Worm (Caenorhabditis elegans): ENCODE measurements around the gene ZC373.3.
A peak's percentile ranks its signal among the peaks of the same experiment; 100 is the strongest.

The ZC373.3 gene

DNA sequence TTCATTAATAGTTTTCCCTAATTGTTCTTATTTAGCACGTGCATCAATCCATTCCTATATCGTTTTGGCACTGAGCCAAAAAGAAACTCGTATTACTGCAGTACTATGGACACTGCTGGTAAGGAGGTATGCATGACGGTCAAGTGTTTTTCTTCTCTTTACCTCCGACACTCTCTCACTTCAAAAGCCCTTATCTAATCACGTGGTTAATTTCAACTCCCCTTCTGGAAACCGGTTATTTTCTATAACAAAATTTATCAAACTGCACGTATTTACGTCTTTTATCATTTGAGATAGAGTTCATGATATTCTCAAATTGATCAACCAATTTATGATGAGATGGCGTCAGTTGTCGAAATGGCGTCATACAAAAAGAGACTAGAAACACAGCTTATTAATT lies 8.7 kb upstream of the ZC373.3 start:
- TF ChIP-seq tra-4 (tag; optimal IDR thresholded peaks at IDR 0.05), result no peak
- TF ChIP-seq hmg-4 (GFP tag; optimal IDR thresholded peaks at IDR 0.05), result no peak
- no peak for TF ChIP-seq pes-1 (GFP tag; IDR thresholded peaks at IDR 0.05)
- TF ChIP-seq tbx-37 (GFP tag; conservative IDR thresholded peaks at IDR 0.05), result no peak
- TF ChIP-seq ceh-13 (GFP tag; optimal IDR thresholded peaks at IDR 0.05), result no peak
- no peak for TF ChIP-seq hnd-1 (tag; optimal IDR thresholded peaks at IDR 0.05)
- no peak for TF ChIP-seq B0310.2 (tag; optimal IDR thresholded peaks at IDR 0.05)
- TF ChIP-seq ceh-36 (tag; optimal IDR thresholded peaks at IDR 0.05), result no peak
- no peak for TF ChIP-seq F13C5.2 (tag; optimal IDR thresholded peaks at IDR 0.05)
- TF ChIP-seq ets-7 (tag; optimal IDR thresholded peaks at IDR 0.05), result no peak
- no peak for TF ChIP-seq scrt-1 (GFP tag; IDR thresholded peaks at IDR 0.05)
- no peak for TF ChIP-seq sea-1 (GFP tag; conservative IDR thresholded peaks at IDR 0.05)
- no peak for TF ChIP-seq ama-1 (optimal IDR thresholded peaks at IDR 0.05)
- no peak for TF ChIP-seq flt-1 (GFP tag; IDR thresholded peaks at IDR 0.05)
- no peak for TF ChIP-seq tbx-11 (GFP tag; IDR thresholded peaks at IDR 0.05)
- TF ChIP-seq aly-1 (tag; optimal IDR thresholded peaks at IDR 0.05), result no peak
- TF ChIP-seq hmbx-1 (tag; optimal IDR thresholded peaks at IDR 0.05), result no peak

ce11 chrX:10053742-10054409 lies 6.4 kb upstream of the ZC373.3 start, which contains the start of gene cbs-1:
Gene cbs-1, plus strand, starts transcription at chrX:10054275.
- TF ChIP-seq ama-1 (optimal IDR thresholded peaks at IDR 0.05) (no peak), aly-1 (tag; optimal IDR thresholded peaks at IDR 0.05) (no peak), tbx-11 (GFP tag; IDR thresholded peaks at IDR 0.05) (no peak)

DNA sequence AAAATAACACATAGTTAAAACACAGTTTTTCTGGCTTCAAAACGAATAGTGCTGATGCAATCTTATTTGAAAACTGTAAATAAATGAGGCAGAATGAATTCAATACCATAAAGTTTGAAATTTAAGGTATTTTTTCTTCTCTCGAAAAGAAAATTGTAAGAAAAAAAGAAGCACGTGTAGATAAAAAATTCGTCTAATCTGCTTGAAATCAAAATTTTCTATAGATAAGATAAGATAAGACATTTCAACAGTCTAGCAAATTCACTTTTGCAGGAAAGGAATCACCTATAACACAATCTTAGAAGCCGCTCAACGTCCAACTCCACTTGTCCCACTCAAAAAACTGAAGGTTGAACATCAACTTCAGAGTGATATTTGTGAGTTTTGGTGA lies 5.9 kb upstream of the ZC373.3 start:
- TF ChIP-seq B0310.2 (tag; optimal IDR thresholded peaks at IDR 0.05) (no peak), hmbx-1 (tag; optimal IDR thresholded peaks at IDR 0.05) (no peak), tbx-11 (GFP tag; IDR thresholded peaks at IDR 0.05) (no peak), flt-1 (GFP tag; IDR thresholded peaks at IDR 0.05) (no peak)

- TF ChIP-seq scrt-1 (GFP tag; IDR thresholded peaks at IDR 0.05) (no peak), aly-1 (tag; optimal IDR thresholded peaks at IDR 0.05) (no peak), tbx-37 (GFP tag; conservative IDR thresholded peaks at IDR 0.05) (no peak), tra-4 (tag; optimal IDR thresholded peaks at IDR 0.05) (no peak), flt-1 (GFP tag; IDR thresholded peaks at IDR 0.05) (no peak), ama-1 (optimal IDR thresholded peaks at IDR 0.05) (no peak), hmg-4 (GFP tag; optimal IDR thresholded peaks at IDR 0.05) (no peak), hnd-1 (tag; optimal IDR thresholded peaks at IDR 0.05) (no peak), ceh-13 (GFP tag; optimal IDR thresholded peaks at IDR 0.05) (no peak), F13C5.2 (tag; optimal IDR thresholded peaks at IDR 0.05) (no peak), sea-1 (GFP tag; conservative IDR thresholded peaks at IDR 0.05) (no peak), tbx-11 (GFP tag; IDR thresholded peaks at IDR 0.05) (no peak), hmbx-1 (tag; optimal IDR thresholded peaks at IDR 0.05) (no peak), B0310.2 (tag; optimal IDR thresholded peaks at IDR 0.05) (no peak), ceh-36 (tag; optimal IDR thresholded peaks at IDR 0.05) (no peak), ets-7 (tag; optimal IDR thresholded peaks at IDR 0.05) (no peak), pes-1 (GFP tag; IDR thresholded peaks at IDR 0.05) (no peak)
Observed at ce11 chrX:10058332-10058731, 2.0 kb upstream of the ZC373.3 start, which contains the start of gene ZC373.2. Gene ZC373.2, minus strand, starts transcription at chrX:10058432.

- TF ChIP-seq pes-1 (GFP tag; IDR thresholded peaks at IDR 0.05), result no peak
- no peak for TF ChIP-seq B0310.2 (tag; optimal IDR thresholded peaks at IDR 0.05)
- no peak for TF ChIP-seq ceh-36 (tag; optimal IDR thresholded peaks at IDR 0.05)
- TF ChIP-seq aly-1 (tag; optimal IDR thresholded peaks at IDR 0.05), result no peak
- no peak for TF ChIP-seq flt-1 (GFP tag; IDR thresholded peaks at IDR 0.05)
Observed at ce11 chrX:10068468-10068867, 8.1 kb downstream of the ZC373.3 start.

- TF ChIP-seq ama-1 (optimal IDR thresholded peaks at IDR 0.05) (no peak), pes-1 (GFP tag; IDR thresholded peaks at IDR 0.05) (no peak), scrt-1 (GFP tag; IDR thresholded peaks at IDR 0.05) (no peak), hmbx-1 (tag; optimal IDR thresholded peaks at IDR 0.05) (no peak), tbx-11 (GFP tag; IDR thresholded peaks at IDR 0.05) (no peak), ets-7 (tag; optimal IDR thresholded peaks at IDR 0.05) (no peak), aly-1 (tag; optimal IDR thresholded peaks at IDR 0.05) (no peak), flt-1 (GFP tag; IDR thresholded peaks at IDR 0.05) (no peak), hnd-1 (tag; optimal IDR thresholded peaks at IDR 0.05) (no peak), F13C5.2 (tag; optimal IDR thresholded peaks at IDR 0.05) (no peak), tbx-37 (GFP tag; conservative IDR thresholded peaks at IDR 0.05) (no peak), B0310.2 (tag; optimal IDR thresholded peaks at IDR 0.05) (no peak), sea-1 (GFP tag; conservative IDR thresholded peaks at IDR 0.05) (no peak), hmg-4 (GFP tag; optimal IDR thresholded peaks at IDR 0.05) (no peak), tra-4 (tag; optimal IDR thresholded peaks at IDR 0.05) (no peak), ceh-36 (tag; optimal IDR thresholded peaks at IDR 0.05) (no peak)
Observed at ce11 chrX:10069692-10070091, 9.4 kb downstream of the ZC373.3 start, which contains the start of gene mlck-1. Gene mlck-1, minus strand, starts transcription at chrX:10069792.

DNA sequence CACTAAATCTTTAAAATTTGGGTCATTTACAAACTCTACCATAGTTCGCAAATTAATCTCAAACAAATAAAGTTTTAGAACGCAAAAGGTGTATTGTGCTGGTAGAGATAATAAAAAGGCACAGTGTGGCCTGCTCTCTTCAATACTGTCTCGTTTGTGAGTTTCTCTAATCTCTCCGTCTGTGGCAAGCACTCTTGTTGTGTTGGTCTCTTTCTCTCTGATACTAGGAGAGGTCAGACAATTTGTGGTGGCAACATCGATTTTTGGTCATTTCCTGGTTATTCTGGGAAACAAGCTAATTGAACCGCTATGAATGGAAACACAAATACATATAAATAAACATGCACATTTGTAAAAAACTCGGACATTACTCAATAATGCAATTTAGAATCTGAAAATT lies 13.9 kb downstream of the ZC373.3 start, which contains the start of gene ZC373.5:
Gene ZC373.5, minus strand, starts transcription at position 159 of the 400 bp plus-strand sequence.
- peak; percentile 43 for TF ChIP-seq hmg-4 (GFP tag; optimal IDR thresholded peaks at IDR 0.05)
- TF ChIP-seq pes-1 (GFP tag; IDR thresholded peaks at IDR 0.05), result no peak

DNA sequence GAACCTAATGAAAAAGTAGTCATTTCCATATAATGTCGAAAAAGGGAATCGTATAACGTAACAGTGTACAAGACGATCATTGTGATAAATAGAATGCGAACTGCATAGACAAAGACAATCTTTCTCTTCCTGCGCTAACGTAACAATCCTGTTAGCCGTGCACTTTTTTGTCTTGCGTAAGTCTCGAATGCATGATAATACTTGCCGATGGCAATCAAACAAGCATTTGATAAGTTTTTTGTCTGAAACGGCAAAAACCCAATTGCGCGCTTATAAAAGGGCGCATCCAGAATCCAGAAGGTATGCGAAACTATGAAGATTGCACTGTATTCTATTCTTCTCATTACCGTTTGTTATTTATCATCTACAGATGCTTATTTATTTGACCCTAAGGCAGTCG lies 14.7 kb downstream of the ZC373.3 start, which contains the start of gene dao-4:
Gene dao-4, plus strand, starts transcription at position 301 of the 400 bp plus-strand sequence.
- TF ChIP-seq ceh-13 (GFP tag; optimal IDR thresholded peaks at IDR 0.05) (no peak), hmg-4 (GFP tag; optimal IDR thresholded peaks at IDR 0.05) (no peak), aly-1 (tag; optimal IDR thresholded peaks at IDR 0.05) (no peak), ceh-36 (tag; optimal IDR thresholded peaks at IDR 0.05) (no peak), B0310.2 (tag; optimal IDR thresholded peaks at IDR 0.05) (no peak), tra-4 (tag; optimal IDR thresholded peaks at IDR 0.05) (no peak), ama-1 (optimal IDR thresholded peaks at IDR 0.05) (no peak), ets-7 (tag; optimal IDR thresholded peaks at IDR 0.05) (no peak), hmbx-1 (tag; optimal IDR thresholded peaks at IDR 0.05) (no peak), flt-1 (GFP tag; IDR thresholded peaks at IDR 0.05) (no peak), tbx-11 (GFP tag; IDR thresholded peaks at IDR 0.05) (no peak), F13C5.2 (tag; optimal IDR thresholded peaks at IDR 0.05) (no peak), tbx-37 (GFP tag; conservative IDR thresholded peaks at IDR 0.05) (no peak), sea-1 (GFP tag; conservative IDR thresholded peaks at IDR 0.05) (no peak), hnd-1 (tag; optimal IDR thresholded peaks at IDR 0.05) (no peak), scrt-1 (GFP tag; IDR thresholded peaks at IDR 0.05) (no peak), pes-1 (GFP tag; IDR thresholded peaks at IDR 0.05) (no peak)

All from whole organism, early embryonic.